Worm (Caenorhabditis elegans) whole organism, L3 larva: ENCODE data around the gene C17E7.9.

Experiments used
- ZK546.5 ChIP-seq: sonication (generic microtip); optimal IDR thresholded peaks from 2 replicates; lab custom pipeline; 2017; ENCODE audit warnings: missing biosample characterization, missing genetic modification characterization
- ama-1 ChIP-seq: fragments of 150-350 bp; optimal IDR thresholded peaks from 2 replicates; lab custom pipeline; 2018
- ceh-82 ChIP-seq: fragments of 150-350 bp; optimal IDR thresholded peaks from 2 replicates; lab custom pipeline; 2014; ENCODE audit warnings: missing biosample characterization, missing genetic modification characterization
- elt-2 ChIP-seq: sonication (generic microtip); optimal IDR thresholded peaks from 2 replicates; lab custom pipeline; 2016; ENCODE audit warnings: missing genetic modification reagents, mild to moderate bottlenecking, missing genetic modification characterization, missing compliant biosample characterization
- mdl-1 ChIP-seq: fragments of 150-350 bp; optimal IDR thresholded peaks from 2 replicates; lab custom pipeline; 2014; ENCODE audit warnings: missing biosample characterization, missing genetic modification characterization
- nhr-23 ChIP-seq: fragments of 150-350 bp; optimal IDR thresholded peaks from 2 replicates; lab custom pipeline; 2014; ENCODE audit warnings: missing biosample characterization, missing genetic modification reagents, missing genetic modification characterization
- nhr-77 ChIP-seq: fragments of 150-350 bp; optimal IDR thresholded peaks from 2 replicates; lab custom pipeline; 2014; ENCODE audit warnings: missing biosample characterization, missing genetic modification characterization
- pha-4 ChIP-seq: fragments of 150-350 bp; optimal IDR thresholded peaks from 2 replicates; lab custom pipeline; 2014; ENCODE audit warnings: missing biosample characterization, missing genetic modification reagents, missing genetic modification characterization
- pqm-1 ChIP-seq: fragments of 150-350 bp; optimal IDR thresholded peaks from 2 replicates; lab custom pipeline; 2017; ENCODE audit warnings: missing biosample characterization, missing genetic modification characterization, inconsistent platforms
- unc-39 ChIP-seq: sonication (generic microtip); optimal IDR thresholded peaks from 4 replicates; lab custom pipeline; 2017; ENCODE audit warnings: missing biosample characterization, missing genetic modification characterization
- unc-62 ChIP-seq: fragments of 150-350 bp; sonication (generic microtip); optimal IDR thresholded peaks from 4 replicates; lab custom pipeline; 2014; ENCODE audit warnings: missing biosample characterization, missing genetic modification reagents, missing genetic modification characterization

DNA sequence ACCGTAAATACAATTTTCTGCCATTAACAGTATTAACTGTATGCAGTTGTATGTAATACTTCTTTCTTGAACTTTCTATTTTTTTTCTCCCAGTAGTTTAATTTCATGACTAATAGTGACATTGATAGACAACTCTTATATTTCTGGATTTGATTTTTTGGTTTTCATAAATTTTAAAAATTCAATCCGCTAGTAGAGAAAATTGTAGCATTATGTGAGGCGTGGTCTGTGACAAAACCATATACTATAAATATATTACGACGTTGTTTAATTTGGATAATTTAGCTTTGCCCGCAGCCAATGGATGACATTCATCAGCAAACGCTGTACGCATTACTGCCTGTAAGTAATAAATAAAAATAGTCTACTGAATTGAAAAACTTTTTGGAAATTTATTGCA is 38.4 kb upstream of the C17E7.9 start, which contains the start of gene srx-64:
- TF ChIP-seq ama-1 (no peak), pqm-1 (tag; lab: Kevin White, UChicago) (no peak), mdl-1 (tag; lab: Kevin White, UChicago) (no peak), unc-39 (tag; lab: Kevin White, UChicago) (no peak), elt-2 (tag; lab: Kevin White, UChicago) (no peak), ceh-82 (tag; lab: Kevin White, UChicago) (no peak), unc-62 (GFP tag; lab: Kevin White, UChicago) (no peak), ZK546.5 (tag; lab: Kevin White, UChicago) (no peak), pha-4 (tag; lab: Kevin White, UChicago) (no peak), nhr-23 (tag; lab: Kevin White, UChicago) (no peak), nhr-77 (tag; lab: Kevin White, UChicago) (no peak)
